Worm (Caenorhabditis elegans): ENCODE data around the gene Y59H11AR.4.

Gene Y59H11AR.4

ce11 chrIV:8570719-8571118 lies 29.8 kb downstream of the Y59H11AR.4 start:
- TF ChIP-seq R02D3.7 (tag; optimal IDR thresholded peaks at IDR 0.05) (no peak), aha-1 (tag) (peak; percentile 10), nhr-237 (tag; optimal IDR thresholded peaks at IDR 0.05) (no peak), nhr-28 (tag; optimal IDR thresholded peaks at IDR 0.05) (no peak), dve-1 (tag; optimal IDR thresholded peaks at IDR 0.05; ENCODE audit: insufficient read depth) (no peak), nhr-111 (GFP tag; optimal IDR thresholded peaks at IDR 0.05) (no peak), nhr-25 (tag; optimal IDR thresholded peaks at IDR 0.05; ENCODE audit: borderline replicate concordance, insufficient read depth) (no peak), zfp-3 (GFP tag; conservative IDR thresholded peaks at IDR 0.05) (no peak), ZK546.5 (tag; optimal IDR thresholded peaks at IDR 0.05) (no peak), hlh-30 (tag; optimal IDR thresholded peaks at IDR 0.05; ENCODE audit: insufficient read depth) (no peak), nhr-48 (tag; optimal IDR thresholded peaks at IDR 0.05) (no peak), nhr-77 (tag; optimal IDR thresholded peaks at IDR 0.05) (no peak), php-3 (GFP tag; IDR thresholded peaks at IDR 0.05) (no peak), lim-7 (GFP tag; IDR thresholded peaks at IDR 0.05) (no peak), ztf-7 (tag; optimal IDR thresholded peaks at IDR 0.05) (no peak), hlh-11 (tag; optimal IDR thresholded peaks at IDR 0.05) (no peak), unc-62 (GFP tag; optimal IDR thresholded peaks at IDR 0.05 in 1 of 2) (peak in 1 of 2 experiments; percentile 92), unc-62 (tag; optimal IDR thresholded peaks at IDR 0.05) (no peak)

ce11 chrIV:8570253-8570652 lies 30.3 kb downstream of the Y59H11AR.4 start, which contains the start of gene Y59H11AM.4:
TSS of gene Y59H11AM.4 (minus strand) at chrIV:8570353.
- TF ChIP-seq daf-16 (GFP tag; optimal IDR thresholded peaks at IDR 0.05) (no peak), daf-16 (tag; optimal IDR thresholded peaks at IDR 0.05) (no peak), madf-9 (GFP tag; conservative IDR thresholded peaks at IDR 0.05) (no peak), jun-1 (tag; optimal IDR thresholded peaks at IDR 0.05) (no peak), F37D6.2 (tag; optimal IDR thresholded peaks at IDR 0.05) (no peak), ztf-7 (tag; optimal IDR thresholded peaks at IDR 0.05) (no peak), dve-1 (tag; optimal IDR thresholded peaks at IDR 0.05; ENCODE audit: insufficient read depth) (no peak), rbr-2 (tag; optimal IDR thresholded peaks at IDR 0.05) (no peak), lin-1 (GFP tag; IDR thresholded peaks at IDR 0.05) (no peak), ceh-62 (tag; optimal IDR thresholded peaks at IDR 0.05) (no peak), vab-7 (GFP tag; IDR thresholded peaks at IDR 0.05) (no peak), daf-8 (GFP tag; IDR thresholded peaks at IDR 0.05) (no peak), dmd-8 (GFP tag; IDR thresholded peaks at IDR 0.05) (no peak), ceh-20 (GFP tag; IDR thresholded peaks at IDR 0.05) (no peak), mep-1 (tag; optimal IDR thresholded peaks at IDR 0.05) (no peak), skn-1 (tag; optimal IDR thresholded peaks at IDR 0.05) (no peak), egl-43 (GFP tag; IDR thresholded peaks at IDR 0.05) (no peak), spr-3 (GFP tag; optimal IDR thresholded peaks at IDR 0.05) (no peak), mes-2 (tag; optimal IDR thresholded peaks at IDR 0.05; ENCODE audit: poor library complexity, severe bottlenecking) (no peak), ZK337.2 (GFP tag; IDR thresholded peaks at IDR 0.05) (no peak)

- TF ChIP-seq F10B5.3 (tag; optimal IDR thresholded peaks at IDR 0.05): no peak
- no peak for TF ChIP-seq F26F4.8 (GFP tag; conservative IDR thresholded peaks at IDR 0.05)
- TF ChIP-seq ztf-11 (tag; optimal IDR thresholded peaks at IDR 0.05): no peak
- TF ChIP-seq nhr-102 (tag; optimal IDR thresholded peaks at IDR 0.05): no peak
- no peak for TF ChIP-seq nhr-77 (tag; optimal IDR thresholded peaks at IDR 0.05)
- TF ChIP-seq egl-43 (GFP tag; IDR thresholded peaks at IDR 0.05): no peak
- no peak for TF ChIP-seq madf-5 (GFP tag; IDR thresholded peaks at IDR 0.05)
- TF ChIP-seq ces-1 (GFP tag; optimal IDR thresholded peaks at IDR 0.05): no peak
These were observed 41.4 kb downstream of the Y59H11AR.4 start, which contains the start of gene npr-22 for ce11 chrIV:8559132-8559531. TSS of gene npr-22 (plus strand) at chrIV:8559432.

Measured in whole organism, L4 larva.